Worm (Caenorhabditis elegans): Measurements from ENCODE around the gene lin-56.
"Not testable (repeated sequence)": the region's sequence is repeated elsewhere in the genome, so short reads cannot be mapped to it uniquely, and the experiment has no call there.

The lin-56 gene

ce11 chrII:10449707-10450106 is at the start of gene lin-56:
Gene lin-56 (plus strand): TSS chrII:10450007.
- no peak for TF ChIP-seq ztf-29 (GFP tag; IDR thresholded peaks at IDR 0.05)
- TF ChIP-seq ztf-23 (GFP tag; IDR thresholded peaks at IDR 0.05), result no peak
- no peak for TF ChIP-seq med-1 (GFP tag; optimal IDR thresholded peaks at IDR 0.05; ENCODE audit: insufficient read depth)
- no peak for TF ChIP-seq tab-1 (GFP tag; IDR thresholded peaks at IDR 0.05)
- no peak for TF ChIP-seq T22C8.4 (GFP tag; IDR thresholded peaks at IDR 0.05)
- TF ChIP-seq ref-1 (GFP tag; conservative IDR thresholded peaks at IDR 0.05), result no peak
- TF ChIP-seq cog-1 (tag; optimal IDR thresholded peaks at IDR 0.05), result no peak
- TF ChIP-seq flt-1 (GFP tag; IDR thresholded peaks at IDR 0.05), result no peak

DNA sequence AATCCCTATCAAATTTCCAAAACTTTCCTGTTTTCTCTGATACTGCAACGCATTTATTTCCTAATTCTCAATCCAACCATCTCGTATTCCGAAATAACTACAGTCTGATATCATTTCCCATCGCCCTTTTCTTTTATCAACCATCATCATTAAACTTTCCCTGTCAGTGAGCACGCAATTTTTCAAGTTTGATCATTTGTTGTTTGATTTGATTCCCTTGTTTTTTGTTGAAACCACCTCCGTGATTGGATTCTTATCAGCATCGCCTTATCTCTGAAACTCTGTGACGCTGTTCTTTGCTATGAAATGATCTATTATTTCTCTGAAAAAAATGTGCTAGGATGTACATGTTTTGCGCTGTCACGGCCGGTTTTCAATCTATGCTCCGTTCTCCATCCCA is 46.8 kb upstream of the lin-56 start:
- TF ChIP-seq ztf-29 (GFP tag; IDR thresholded peaks at IDR 0.05) (no peak), flt-1 (GFP tag; IDR thresholded peaks at IDR 0.05) (no peak)

- TF ChIP-seq ztf-23 (GFP tag; IDR thresholded peaks at IDR 0.05), result no peak
- TF ChIP-seq T22C8.4 (GFP tag; IDR thresholded peaks at IDR 0.05), result no peak
- TF ChIP-seq cog-1 (tag; optimal IDR thresholded peaks at IDR 0.05), result no peak
- no peak for TF ChIP-seq ref-1 (GFP tag; conservative IDR thresholded peaks at IDR 0.05)
- TF ChIP-seq med-1 (GFP tag; optimal IDR thresholded peaks at IDR 0.05; ENCODE audit: insufficient read depth), result no peak
- TF ChIP-seq flt-1 (GFP tag; IDR thresholded peaks at IDR 0.05), result no peak
- no peak for TF ChIP-seq ztf-29 (GFP tag; IDR thresholded peaks at IDR 0.05)
- no peak for TF ChIP-seq klf-2 (GFP tag; conservative IDR thresholded peaks at IDR 0.05)
- TF ChIP-seq tab-1 (GFP tag; IDR thresholded peaks at IDR 0.05), result no peak
Observed at ce11 chrII:10410989-10411388, 38.8 kb upstream of the lin-56 start, which contains the start of gene E04D5.5. Gene E04D5.5 (plus strand): TSS chrII:10411289.

ce11 chrII:10416332-10416863 is 33.4 kb upstream of the lin-56 start, which contains the start of gene eif-2A:
Gene eif-2A (plus strand): TSS chrII:10416800.
- TF ChIP-seq tab-1 (GFP tag; IDR thresholded peaks at IDR 0.05) (no peak), med-1 (GFP tag; optimal IDR thresholded peaks at IDR 0.05; ENCODE audit: insufficient read depth) (no peak), ztf-23 (GFP tag; IDR thresholded peaks at IDR 0.05) (no peak), T22C8.4 (GFP tag; IDR thresholded peaks at IDR 0.05) (no peak), flt-1 (GFP tag; IDR thresholded peaks at IDR 0.05) (no peak), klf-2 (GFP tag; conservative IDR thresholded peaks at IDR 0.05) (no peak), ref-1 (GFP tag; conservative IDR thresholded peaks at IDR 0.05) (no peak), ztf-29 (GFP tag; IDR thresholded peaks at IDR 0.05) (no peak), cog-1 (tag; optimal IDR thresholded peaks at IDR 0.05) (no peak)

DNA sequence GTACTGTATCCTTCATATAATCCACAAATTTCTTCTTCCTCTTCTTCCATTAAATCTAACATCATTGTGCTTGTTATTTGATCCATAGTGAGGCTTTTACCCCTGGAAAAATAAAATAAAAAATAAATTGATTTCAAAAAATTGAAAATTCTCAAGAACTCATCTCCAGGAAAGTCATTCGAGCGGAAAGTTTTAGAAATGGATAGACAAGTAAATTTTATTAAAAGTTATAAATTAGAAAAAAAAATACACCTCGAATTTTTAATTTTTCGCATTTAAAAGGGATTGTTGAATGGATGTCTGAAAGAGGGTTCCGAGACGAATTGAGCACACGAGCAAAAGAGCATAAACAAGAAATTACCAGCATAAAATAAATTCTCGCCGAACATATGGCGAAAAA is 27.9 kb upstream of the lin-56 start, which contains the start of gene frpr-21:
Gene frpr-21 (minus strand): TSS at position 101 of the 400 bp plus-strand sequence.
- no peak for TF ChIP-seq cog-1 (tag; optimal IDR thresholded peaks at IDR 0.05)
- no peak for TF ChIP-seq T22C8.4 (GFP tag; IDR thresholded peaks at IDR 0.05)
- no peak for TF ChIP-seq ztf-29 (GFP tag; IDR thresholded peaks at IDR 0.05)
- no peak for TF ChIP-seq klf-2 (GFP tag; conservative IDR thresholded peaks at IDR 0.05)
- no peak for TF ChIP-seq med-1 (GFP tag; optimal IDR thresholded peaks at IDR 0.05; ENCODE audit: insufficient read depth)
- no peak for TF ChIP-seq tab-1 (GFP tag; IDR thresholded peaks at IDR 0.05)
- TF ChIP-seq ref-1 (GFP tag; conservative IDR thresholded peaks at IDR 0.05), result no peak
- no peak for TF ChIP-seq ztf-23 (GFP tag; IDR thresholded peaks at IDR 0.05)
- TF ChIP-seq flt-1 (GFP tag; IDR thresholded peaks at IDR 0.05), result no peak

DNA sequence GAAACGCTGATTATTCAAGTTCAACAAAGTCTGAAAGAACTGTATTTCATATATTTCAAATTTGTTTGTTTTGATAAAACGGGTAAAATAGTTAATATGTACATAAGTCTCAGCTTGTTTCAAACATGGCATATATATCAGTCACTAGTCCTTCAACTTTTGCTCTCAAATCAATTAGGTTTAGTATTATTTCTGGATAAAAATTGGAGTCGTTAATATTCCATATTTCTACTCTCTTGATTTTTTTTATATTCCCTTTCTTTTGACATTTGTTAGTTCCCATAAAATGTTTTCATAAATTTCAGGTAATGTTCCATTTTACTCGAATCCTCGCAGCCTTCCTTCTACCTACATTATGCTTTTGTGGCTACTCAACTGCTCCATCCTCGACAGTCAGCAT is 14.0 kb upstream of the lin-56 start, which contains the start of gene cut-4:
Gene cut-4 (plus strand): TSS at position 301 of the 400 bp plus-strand sequence.
- no peak for TF ChIP-seq med-1 (GFP tag; optimal IDR thresholded peaks at IDR 0.05; ENCODE audit: insufficient read depth)
- no peak for TF ChIP-seq ztf-29 (GFP tag; IDR thresholded peaks at IDR 0.05)

- no peak for TF ChIP-seq tab-1 (GFP tag; IDR thresholded peaks at IDR 0.05)
- TF ChIP-seq klf-2 (GFP tag; conservative IDR thresholded peaks at IDR 0.05), result no peak
- TF ChIP-seq T22C8.4 (GFP tag; IDR thresholded peaks at IDR 0.05), result no peak
- no peak for TF ChIP-seq ref-1 (GFP tag; conservative IDR thresholded peaks at IDR 0.05)
- TF ChIP-seq flt-1 (GFP tag; IDR thresholded peaks at IDR 0.05), result no peak
- no peak for TF ChIP-seq ztf-29 (GFP tag; IDR thresholded peaks at IDR 0.05)
- TF ChIP-seq ztf-23 (GFP tag; IDR thresholded peaks at IDR 0.05), result no peak
- TF ChIP-seq cog-1 (tag; optimal IDR thresholded peaks at IDR 0.05), result no peak
- no peak for TF ChIP-seq med-1 (GFP tag; optimal IDR thresholded peaks at IDR 0.05; ENCODE audit: insufficient read depth)
Observed at ce11 chrII:10437840-10438239, 12.0 kb upstream of the lin-56 start.

DNA sequence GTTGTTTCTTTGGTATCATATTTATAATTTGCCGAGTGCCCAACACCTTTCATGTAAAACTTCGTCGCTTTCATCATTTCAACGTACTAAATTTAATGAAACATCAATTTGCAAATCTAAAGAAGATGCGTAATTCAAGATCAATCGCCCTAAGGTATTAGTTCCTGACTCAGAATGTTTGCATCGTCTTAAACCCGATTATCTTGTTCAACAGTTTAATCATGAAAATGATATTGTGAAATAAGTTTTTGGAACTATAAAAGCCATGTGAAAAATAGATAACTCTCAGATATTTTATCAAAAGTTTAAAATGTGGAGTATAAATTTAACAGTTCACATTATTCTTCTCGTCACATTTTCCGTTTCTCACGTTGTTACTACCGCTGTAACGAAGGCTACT is 9.8 kb upstream of the lin-56 start, which contains the start of gene E04D5.4:
Gene E04D5.4 (plus strand): TSS at position 301 of the 400 bp plus-strand sequence.
- no peak for TF ChIP-seq ref-1 (GFP tag; conservative IDR thresholded peaks at IDR 0.05)
- TF ChIP-seq med-1 (GFP tag; optimal IDR thresholded peaks at IDR 0.05; ENCODE audit: insufficient read depth), result no peak
- TF ChIP-seq ztf-23 (GFP tag; IDR thresholded peaks at IDR 0.05), result no peak

DNA sequence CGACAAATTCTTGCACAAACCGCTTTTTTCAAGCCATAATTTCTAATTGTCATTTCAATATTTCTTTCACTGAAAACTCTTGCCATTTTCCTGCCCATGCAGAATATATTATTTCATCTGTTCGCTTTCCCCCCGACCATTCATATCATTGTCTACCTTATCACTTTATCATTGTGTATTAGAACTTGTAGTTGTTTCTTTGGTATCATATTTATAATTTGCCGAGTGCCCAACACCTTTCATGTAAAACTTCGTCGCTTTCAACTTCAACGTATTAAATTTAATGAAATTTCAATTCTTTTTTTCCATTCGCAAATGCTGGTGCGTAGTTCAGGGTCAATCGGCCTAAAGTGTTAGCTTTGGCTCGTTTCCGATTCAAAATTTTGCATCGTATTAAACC is 7.0 kb upstream of the lin-56 start, which contains the start of gene ZK673.1:
Gene ZK673.1 (plus strand): TSS at position 301 of the 400 bp plus-strand sequence.
- not testable (repeated sequence) for TF ChIP-seq klf-2 (GFP tag; conservative IDR thresholded peaks at IDR 0.05); tab-1 (GFP tag; IDR thresholded peaks at IDR 0.05); cog-1 (tag; optimal IDR thresholded peaks at IDR 0.05)

- TF ChIP-seq T22C8.4 (GFP tag; IDR thresholded peaks at IDR 0.05), result no peak
- TF ChIP-seq ref-1 (GFP tag; conservative IDR thresholded peaks at IDR 0.05), result no peak
- no peak for TF ChIP-seq ztf-23 (GFP tag; IDR thresholded peaks at IDR 0.05)
- TF ChIP-seq med-1 (GFP tag; optimal IDR thresholded peaks at IDR 0.05; ENCODE audit: insufficient read depth), result no peak
Observed at ce11 chrII:10443898-10444297, 5.9 kb upstream of the lin-56 start.

Data from whole organism, midembryonic.